Fruit fly (Drosophila melanogaster) whole organism, embryonic: ENCODE data around the gene bab1.

Experiments used
- Abd-B ChIP-seq: fragments of 200-800 bp; sonication (Bioruptor generic); optimal IDR thresholded peaks from 2 replicates; lab custom pipeline; 2018; ENCODE audit warnings: missing biosample characterization, mild to moderate bottlenecking, missing genetic modification characterization, moderate library complexity
- Atf3 ChIP-seq: fragments of 200-800 bp; sonication (Bioruptor generic); optimal IDR thresholded peaks from 3 replicates; lab custom pipeline; 2016; ENCODE audit warnings: missing biosample characterization, missing genetic modification characterization
- Atf6 ChIP-seq: fragments of 200-800 bp; sonication (Bioruptor generic); IDR thresholded peaks from 2 replicates; pipeline ENCODE4 v1.3.6; 2022; ENCODE audit warnings: missing biosample characterization, missing genetic modification characterization
- CG13894 ChIP-seq: fragments of 200-800 bp; sonication (Bioruptor generic); optimal IDR thresholded peaks from 3 replicates; lab custom pipeline; 2018; ENCODE audit warnings: missing biosample characterization, mild to moderate bottlenecking, missing genetic modification characterization, moderate library complexity
- CG15011 ChIP-seq: fragments of 200-800 bp; sonication (Bioruptor generic); optimal IDR thresholded peaks from 3 replicates; lab custom pipeline; 2018; ENCODE audit warnings: missing biosample characterization, mild to moderate bottlenecking, missing genetic modification characterization
- CG16779 ChIP-seq: fragments of 200-800 bp; sonication (Bioruptor generic); IDR thresholded peaks from 2 replicates; pipeline ENCODE4 v1.3.6; 2022; ENCODE audit warnings: missing biosample characterization, missing genetic modification characterization
- CG16813 ChIP-seq: fragments of 200-800 bp; sonication (Bioruptor generic); IDR thresholded peaks from 3 replicates; pipeline ENCODE4 v1.3.6; 2022; ENCODE audit warnings: missing biosample characterization, missing genetic modification characterization; ENCODE audit not compliant: partially characterized antibody
- CG2202 ChIP-seq: fragments of 200-800 bp; sonication (Bioruptor generic); optimal IDR thresholded peaks from 2 replicates; lab custom pipeline; 2018; ENCODE audit warnings: missing biosample characterization, mild to moderate bottlenecking, missing genetic modification characterization
- CG31224 ChIP-seq: fragments of 200-800 bp; sonication (Bioruptor generic); IDR thresholded peaks from 2 replicates; pipeline ENCODE4 v1.3.6; 2022; ENCODE audit warnings: missing biosample characterization, missing genetic modification characterization
- CG3407 ChIP-seq: fragments of 200-800 bp; sonication (Bioruptor generic); optimal IDR thresholded peaks from 2 replicates; lab custom pipeline; 2018; ENCODE audit warnings: missing biosample characterization, mild to moderate bottlenecking, missing genetic modification characterization
- CG34224 ChIP-seq: fragments of 200-800 bp; sonication (Bioruptor generic); IDR thresholded peaks from 3 replicates; pipeline ENCODE4 v1.3.6; 2022; ENCODE audit warnings: missing biosample characterization, missing genetic modification characterization; ENCODE audit not compliant: partially characterized antibody
- CG34376 ChIP-seq: fragments of 200-800 bp; sonication (Bioruptor generic); optimal IDR thresholded peaks from 2 replicates; lab custom pipeline; 2018; ENCODE audit warnings: missing biosample characterization, mild to moderate bottlenecking, missing genetic modification characterization
- CG34422 ChIP-seq: fragments of 200-800 bp; sonication (Bioruptor generic); IDR thresholded peaks from 3 replicates; pipeline ENCODE4 v1.3.6; 2022; ENCODE audit warnings: missing biosample characterization, missing genetic modification characterization
- CG3726 ChIP-seq: fragments of 200-800 bp; sonication (Bioruptor generic); IDR thresholded peaks from 3 replicates; pipeline ENCODE4, ENCODE4 v1.3.6; 2022; ENCODE audit warnings: missing biosample characterization, missing genetic modification characterization
- CG3995 ChIP-seq: fragments of 200-800 bp; sonication (Bioruptor generic); optimal IDR thresholded peaks from 3 replicates; lab custom pipeline; 2016; ENCODE audit warnings: missing biosample characterization, missing genetic modification characterization
- CG42726 ChIP-seq: fragments of 200-800 bp; sonication (Bioruptor generic); IDR thresholded peaks from 2 replicates; pipeline ENCODE4 v1.3.6; 2022; ENCODE audit warnings: missing biosample characterization, missing genetic modification characterization; ENCODE audit not compliant: partially characterized antibody
- CG4328 ChIP-seq: fragments of 200-800 bp; sonication (Bioruptor generic); optimal IDR thresholded peaks from 3 replicates; lab custom pipeline; 2017; ENCODE audit warnings: missing biosample characterization, missing genetic modification reagents, missing genetic modification characterization
- CG4360 ChIP-seq: fragments of 200-800 bp; sonication (Bioruptor generic); IDR thresholded peaks from 2 replicates; pipeline ENCODE4 v1.3.6; 2022; ENCODE audit warnings: missing biosample characterization, missing genetic modification characterization
- CG7839 ChIP-seq: fragments of 200-800 bp; sonication (Bioruptor generic); optimal IDR thresholded peaks from 3 replicates; lab custom pipeline; 2018; ENCODE audit warnings: missing biosample characterization, mild to moderate bottlenecking, missing genetic modification characterization, moderate library complexity
- CG7963 ChIP-seq: fragments of 200-800 bp; sonication (Bioruptor generic); IDR thresholded peaks from 3 replicates; pipeline ENCODE4 v1.3.6; 2022; ENCODE audit warnings: missing biosample characterization, missing genetic modification characterization; ENCODE audit not compliant: partially characterized antibody
- CG8359 ChIP-seq: fragments of 200-800 bp; sonication (Bioruptor generic); optimal IDR thresholded peaks from 2 replicates; lab custom pipeline; 2017; ENCODE audit warnings: missing biosample characterization, mild to moderate bottlenecking, missing genetic modification characterization, borderline replicate concordance
- CG9817 ChIP-seq: fragments of 200-800 bp; sonication (Bioruptor generic); optimal IDR thresholded peaks from 2 replicates; lab custom pipeline; 2018; ENCODE audit warnings: missing biosample characterization, mild to moderate bottlenecking, missing genetic modification characterization, moderate library complexity
- D19A ChIP-seq: fragments of 200-800 bp; optimal IDR thresholded peaks from 3 replicates; lab custom pipeline; 2019; ENCODE audit warnings: missing biosample characterization, mild to moderate bottlenecking, missing genetic modification characterization, moderate library complexity
- D19B ChIP-seq: fragments of 200-800 bp; sonication (Bioruptor generic); optimal IDR thresholded peaks from 2 replicates; lab custom pipeline; 2017; ENCODE audit warnings: missing biosample characterization, mild to moderate bottlenecking, missing genetic modification characterization
- Hr39 ChIP-seq: fragments of >200 bp; optimal IDR thresholded peaks from 2 replicates; lab custom pipeline; 2017
- Kr ChIP-seq: fragments of 200-800 bp; sonication (Bioruptor generic); optimal IDR thresholded peaks from 2 replicates; lab custom pipeline; 2017; ENCODE audit warnings: missing biosample characterization, mild to moderate bottlenecking, missing genetic modification characterization
- Max ChIP-seq: fragments of 200-800 bp; sonication (Bioruptor generic); optimal IDR thresholded peaks from 2 replicates; lab custom pipeline; 2016; ENCODE audit warnings: missing biosample characterization, mild to moderate bottlenecking, missing genetic modification characterization
- Med ChIP-seq: fragments of 200-800 bp; sonication (Bioruptor generic); peaks from one replicate; lab custom pipeline; 2016; ENCODE audit warnings: missing biosample characterization, missing genetic modification characterization, mild to moderate bottlenecking, inconsistent platforms, moderate library complexity
- NC2β ChIP-seq: fragments of 200-800 bp; sonication (Bioruptor generic); optimal IDR thresholded peaks from 2 replicates; lab custom pipeline; 2016; ENCODE audit warnings: missing biosample characterization, missing genetic modification characterization
- Optix ChIP-seq: fragments of 200-800 bp; sonication (Bioruptor generic); IDR thresholded peaks from 3 replicates; pipeline ENCODE4 v1.3.6; 2022; ENCODE audit warnings: missing biosample characterization, missing genetic modification characterization
- Rfx ChIP-seq: fragments of 200-800 bp; sonication (Bioruptor generic); IDR thresholded peaks from 2 replicates; pipeline ENCODE4 v1.3.6; 2022; ENCODE audit warnings: missing biosample characterization, missing genetic modification characterization
- TFAM ChIP-seq: fragments of 200-800 bp; sonication (Bioruptor generic); optimal IDR thresholded peaks from 2 replicates; lab custom pipeline; 2017; ENCODE audit warnings: missing biosample characterization, missing genetic modification characterization, inconsistent platforms
- chinmo ChIP-seq: fragments of 200-800 bp; sonication (Bioruptor generic); IDR thresholded peaks from 4 replicates; pipeline ENCODE4 v1.3.6; 2022; ENCODE audit warnings: missing biosample characterization, missing genetic modification characterization; ENCODE audit not compliant: partially characterized antibody
- crol ChIP-seq: fragments of 200-800 bp; sonication (Bioruptor generic); IDR thresholded peaks from 2 replicates; pipeline ENCODE4 v1.3.6; 2022; ENCODE audit warnings: missing biosample characterization, missing genetic modification characterization
- gcm ChIP-seq: fragments of 200-800 bp; sonication (Bioruptor generic); optimal IDR thresholded peaks from 2 replicates; lab custom pipeline; 2019; ENCODE audit warnings: missing biosample characterization, mild to moderate bottlenecking, missing genetic modification characterization, moderate library complexity
- hth ChIP-seq: fragments of >200 bp; optimal IDR thresholded peaks from 2 replicates; lab custom pipeline; 2017; ENCODE audit warnings: inconsistent platforms
- ken ChIP-seq: fragments of 200-800 bp; sonication (Bioruptor generic); IDR thresholded peaks from 3 replicates; pipeline ENCODE4 v1.3.6; 2022; ENCODE audit warnings: missing biosample characterization, missing genetic modification characterization
- lola ChIP-seq, 3 experiments: fragments of >200 bp in 2 of 3; fragments of 200-800 bp in 1 of 3; sonication (Bioruptor generic) in 1 of 3; optimal IDR thresholded peaks; 2 replicates each; lab custom pipeline; 2017 to 2019; ENCODE audit warnings: missing biosample characterization in 3 of 3, missing genetic modification characterization in 3 of 3, mild to moderate bottlenecking in 1 of 3, moderate library complexity in 1 of 3
- luna ChIP-seq: fragments of 200-800 bp; sonication (Bioruptor generic); optimal IDR thresholded peaks from 2 replicates; lab custom pipeline; 2016; ENCODE audit warnings: missing biosample characterization, missing genetic modification characterization
- nerfin-1 ChIP-seq: fragments of 200-800 bp; sonication (Bioruptor generic); optimal IDR thresholded peaks from 3 replicates; lab custom pipeline; 2019; ENCODE audit warnings: missing biosample characterization, mild to moderate bottlenecking, missing genetic modification characterization, moderate library complexity
- oc ChIP-seq: fragments of 200-800 bp; sonication (Bioruptor generic); optimal IDR thresholded peaks from 2 replicates; lab custom pipeline; 2018; ENCODE audit warnings: missing biosample characterization, mild to moderate bottlenecking, missing genetic modification characterization, moderate library complexity
- odd ChIP-seq: fragments of 200-800 bp; sonication (Bioruptor generic); optimal IDR thresholded peaks from 2 replicates; lab custom pipeline; 2017; ENCODE audit warnings: missing biosample characterization, mild to moderate bottlenecking, missing genetic modification characterization
- onecut ChIP-seq: fragments of 200-800 bp; sonication (Bioruptor generic); IDR thresholded peaks from 2 replicates; pipeline ENCODE4 v1.3.6; 2022; ENCODE audit warnings: missing biosample characterization, missing genetic modification characterization
- pfk ChIP-seq: fragments of 200-800 bp; sonication (Bioruptor generic); optimal IDR thresholded peaks from 2 replicates; lab custom pipeline; 2018; ENCODE audit warnings: missing biosample characterization, mild to moderate bottlenecking, missing genetic modification characterization, moderate library complexity
- tap ChIP-seq: fragments of 200-800 bp; optimal IDR thresholded peaks from 3 replicates; lab custom pipeline; 2019; ENCODE audit warnings: missing biosample characterization, mild to moderate bottlenecking, missing genetic modification characterization, moderate library complexity
- vfl ChIP-seq: fragments of 200-800 bp; sonication (Bioruptor generic); optimal IDR thresholded peaks from 2 replicates; lab custom pipeline; 2016; ENCODE audit warnings: missing biosample characterization, missing genetic modification characterization
- vvl ChIP-seq: fragments of 200-800 bp; sonication (Bioruptor generic); IDR thresholded peaks from 2 replicates; pipeline ENCODE4 v1.3.6; 2022; ENCODE audit warnings: missing biosample characterization, missing genetic modification characterization
- yki ChIP-seq: fragments of >200 bp; optimal IDR thresholded peaks from 3 replicates; lab custom pipeline; 2018
- zen ChIP-seq: fragments of 200-800 bp; sonication (Bioruptor generic); optimal IDR thresholded peaks from 3 replicates; lab custom pipeline; 2018; ENCODE audit warnings: missing biosample characterization, mild to moderate bottlenecking, missing genetic modification characterization, moderate library complexity

The bab1 gene

DNA sequence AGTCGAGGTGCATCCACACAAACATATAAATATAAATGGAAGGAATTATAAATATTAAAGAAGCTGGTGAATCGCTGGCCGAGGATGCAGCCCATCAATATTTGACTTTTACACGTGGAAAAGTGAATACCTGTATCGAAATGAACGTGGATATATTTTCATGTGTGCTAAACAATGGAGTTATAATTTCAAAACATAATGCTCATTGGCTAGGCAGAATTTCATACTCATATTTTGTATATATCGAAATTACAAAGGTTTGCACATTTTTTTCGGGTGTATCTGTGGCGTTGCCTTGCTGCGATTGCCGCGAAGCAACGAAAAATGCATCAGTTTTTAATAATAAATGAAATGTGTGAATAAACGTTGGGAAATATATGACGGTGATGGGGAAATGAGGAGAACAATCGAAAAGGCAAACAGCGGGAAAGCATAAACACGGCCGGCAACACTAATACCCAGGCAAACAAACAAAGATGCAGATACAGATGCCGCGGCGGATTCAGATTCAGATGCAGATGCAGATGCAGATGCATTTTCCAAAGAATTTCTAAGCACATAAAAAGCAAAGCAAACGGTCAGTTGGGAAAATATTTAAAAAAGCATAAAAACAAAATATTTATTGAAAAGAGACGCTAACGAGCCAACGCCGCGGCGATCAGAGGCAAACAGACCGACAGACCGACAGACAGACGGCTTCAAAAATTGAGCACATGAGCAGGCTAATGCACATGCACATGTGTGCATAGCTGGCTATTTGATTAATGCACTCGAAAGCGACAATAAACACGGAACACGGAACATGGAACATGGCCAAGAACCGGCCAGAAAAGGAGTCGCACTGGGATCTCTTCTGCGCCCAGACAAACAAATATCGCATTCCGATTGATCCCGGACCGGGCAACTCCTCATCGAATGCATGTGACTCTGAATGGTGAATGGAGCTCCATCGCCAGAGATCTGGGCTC is 3.7 kb downstream of the bab1 start (continued):
- TF ChIP-seq chinmo (GFP tag; lab: Robert Waterston, UW) (no peak), CG42726 (GFP tag; lab: Robert Waterston, UW) (no peak), oc (peak; percentile 12), CG13894 (tag; lab: Kevin White, UChicago) (no peak), NC2β (peak; percentile 52), CG7963 (GFP tag; lab: Robert Waterston, UW) (no peak), tap (tag; lab: Kevin White, UChicago) (peak; percentile 56), Med (GFP tag; lab: Kevin White, UChicago) (peak; percentile 72), TFAM (GFP tag; lab: Kevin White, UChicago) (no peak), odd (GFP tag; lab: Kevin White, UChicago) (no peak), hth (lab: Kevin White, UChicago) (no peak), CG16813 (GFP tag; lab: Robert Waterston, UW) (no peak), CG34224 (no peak), zen (peak; percentile 49), vfl (GFP tag; lab: Kevin White, UChicago) (no peak), crol (GFP tag; lab: Robert Waterston, UW) (peak; percentile 31; the same call in 1 of the 2 replicates), CG7839 (tag; lab: Kevin White, UChicago) (peak; percentile 65), yki (lab: Kevin White, UChicago) (no peak), Hr39 (lab: Kevin White, UChicago) (no peak), Rfx (GFP tag; lab: Robert Waterston, UW) (no peak), Atf3 (GFP tag; lab: Kevin White, UChicago) (no peak), CG4328 (no peak), CG2202 (tag; lab: Kevin White, UChicago) (peak; percentile 68), CG9817 (tag; lab: Kevin White, UChicago) (no peak), ken (GFP tag; lab: Robert Waterston, UW) (no peak), CG31224 (GFP tag; lab: Robert Waterston, UW) (no peak), D19B (GFP tag; lab: Kevin White, UChicago) (no peak), Max (GFP tag; lab: Kevin White, UChicago) (peak; percentile 12), CG3995 (GFP tag; lab: Kevin White, UChicago) (no peak), onecut (GFP tag; lab: Robert Waterston, UW) (peak; percentile 28; the same call in 1 of the 2 replicates), CG3726 (GFP tag; lab: Robert Waterston, UW) (no peak), CG15011 (GFP tag; lab: Kevin White, UChicago) (no peak), CG8359 (GFP tag; lab: Kevin White, UChicago) (peak; percentile 52), Optix (GFP tag; lab: Robert Waterston, UW) (no peak), CG4360 (GFP tag; lab: Robert Waterston, UW) (peak; percentile 53; the same call in 1 of the 2 replicates), D19A (peak; percentile 67), Atf6 (GFP tag; lab: Robert Waterston, UW) (no peak), luna (GFP tag; lab: Kevin White, UChicago) (no peak), CG3407 (GFP tag; lab: Kevin White, UChicago) (peak; percentile 4), gcm (GFP tag; lab: Kevin White, UChicago) (no peak), pfk (peak; percentile 49), CG16779 (GFP tag; lab: Robert Waterston, UW) (no peak), CG34422 (GFP tag; lab: Robert Waterston, UW) (0 out of 3 replicates have a peak, but pooled peaks have one; percentile 22), vvl (GFP tag; lab: Robert Waterston, UW) (peak; percentile 83), Abd-B (GFP tag; lab: Kevin White, UChicago) (no peak), Kr (GFP tag; lab: Kevin White, UChicago) (no peak), lola (GFP tag; optimal IDR thresholded peaks at IDR 0.05; lab: Kevin White, UChicago) (peak in 1 of 3 experiments; percentile 71), nerfin-1 (tag; lab: Kevin White, UChicago) (peak; percentile 68), CG34376 (GFP tag; lab: Kevin White, UChicago) (no peak)
